Fruit fly (Drosophila melanogaster) whole organism: Measurements from ENCODE around the gene Catsup.

ENCODE experiments used
- Dll ChIP-seq: fragments of >200 bp; optimal IDR thresholded peaks from 2 replicates; lab custom pipeline; 2017
- psq ChIP-seq: fragments of >200 bp; optimal IDR thresholded peaks from 2 replicates; lab custom pipeline; 2017

DNA sequence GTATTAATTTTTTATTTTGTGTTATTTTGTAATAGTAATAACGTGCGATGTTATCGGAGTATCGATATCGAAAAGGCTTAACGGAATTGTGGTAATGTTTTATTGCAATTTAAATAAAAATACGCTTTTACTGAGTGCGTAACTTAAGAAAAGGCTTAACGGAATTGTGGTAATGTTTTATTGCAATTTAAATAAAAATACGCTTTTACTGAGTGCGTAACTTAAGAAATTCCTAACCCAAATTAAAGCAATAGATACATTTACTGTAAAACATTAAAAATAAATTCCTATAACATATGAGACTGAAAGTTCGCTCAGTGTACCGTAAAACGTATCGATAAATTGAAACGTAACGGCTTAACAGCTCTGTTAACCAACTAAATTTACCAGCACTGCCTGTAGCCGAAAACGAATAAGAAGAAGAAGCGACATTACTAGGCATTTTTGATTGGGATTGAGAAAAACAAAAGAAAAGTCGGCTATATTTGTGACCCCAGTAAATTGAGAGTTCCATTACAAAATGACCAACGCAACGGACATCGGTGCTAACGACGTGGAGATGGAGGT is 10.0 kb downstream of the Catsup start, which contains the start of gene Rpn3:
- no peak for TF ChIP-seq psq (lab: Kevin White, UChicago)
- no peak for TF ChIP-seq Dll
